Fruit fly (Drosophila melanogaster) whole organism, adult: ENCODE data around the gene CG45078.

Source experiments
- CG11617 ChIP-seq: fragments of 200-800 bp; sonication (Bioruptor generic); optimal IDR thresholded peaks from 2 replicates; lab custom pipeline; 2017; ENCODE audit warnings: mild to moderate bottlenecking, missing biosample characterization, missing genetic modification reagents, missing genetic modification characterization
- CG12768 ChIP-seq: fragments of 200-800 bp; sonication (Bioruptor generic); optimal IDR thresholded peaks from 2 replicates; lab custom pipeline; 2017; ENCODE audit warnings: missing biosample characterization, missing genetic modification characterization, mild to moderate bottlenecking, moderate library complexity, missing genetic modification reagents
- CG14711 ChIP-seq: fragments of 200-800 bp; sonication (Bioruptor generic); optimal IDR thresholded peaks from 2 replicates; lab custom pipeline; 2018; ENCODE audit warnings: missing biosample characterization, mild to moderate bottlenecking, missing genetic modification characterization, moderate library complexity
- CG1620 ChIP-seq: fragments of 200-800 bp; sonication (Bioruptor generic); optimal IDR thresholded peaks from 2 replicates; lab custom pipeline; 2016; ENCODE audit warnings: missing biosample characterization, missing genetic modification characterization
- CG33017 ChIP-seq: fragments of 200-800 bp; sonication (Bioruptor generic); optimal IDR thresholded peaks from 2 replicates; lab custom pipeline; 2018; ENCODE audit warnings: missing biosample characterization, mild to moderate bottlenecking, missing genetic modification characterization, moderate library complexity
- CG5204 ChIP-seq: fragments of 200-800 bp; sonication (Bioruptor generic); optimal IDR thresholded peaks from 2 replicates; lab custom pipeline; 2016; ENCODE audit warnings: missing biosample characterization, missing genetic modification characterization
- CG7045 ChIP-seq: fragments of 200-800 bp; sonication (Bioruptor generic); optimal IDR thresholded peaks from 2 replicates; lab custom pipeline; 2017; ENCODE audit warnings: missing biosample characterization, mild to moderate bottlenecking, missing genetic modification characterization
- CG7101 ChIP-seq: fragments of 200-800 bp; sonication (Bioruptor generic); optimal IDR thresholded peaks from 2 replicates; lab custom pipeline; 2018; ENCODE audit warnings: missing biosample characterization, mild to moderate bottlenecking, missing genetic modification characterization, moderate library complexity
- Clk ChIP-seq: fragments of 200-800 bp; sonication (Bioruptor generic); optimal IDR thresholded peaks from 2 replicates; lab custom pipeline; 2017; ENCODE audit warnings: missing biosample characterization, missing genetic modification characterization
- Crg-1 ChIP-seq: fragments of 200-800 bp; sonication (Bioruptor generic); optimal IDR thresholded peaks from 2 replicates; lab custom pipeline; 2016; ENCODE audit warnings: missing biosample characterization, missing genetic modification characterization
- Hr96 ChIP-seq: fragments of 200-800 bp; sonication (Bioruptor generic); optimal IDR thresholded peaks from 2 replicates; lab custom pipeline; 2016; ENCODE audit warnings: missing biosample characterization, missing genetic modification characterization
- Mnt ChIP-seq: fragments of 200-800 bp; sonication (Bioruptor generic); optimal IDR thresholded peaks from 2 replicates; lab custom pipeline; 2016; ENCODE audit warnings: missing biosample characterization, mild to moderate bottlenecking, missing genetic modification characterization
- bab1 ChIP-seq: fragments of 200-800 bp; sonication (Bioruptor generic); optimal IDR thresholded peaks from 3 replicates; lab custom pipeline; 2019; ENCODE audit warnings: missing biosample characterization, mild to moderate bottlenecking, missing genetic modification characterization, moderate library complexity
- cic ChIP-seq: fragments of 200-800 bp; sonication (Bioruptor generic); optimal IDR thresholded peaks from 2 replicates; lab custom pipeline; 2017; ENCODE audit warnings: missing biosample characterization, mild to moderate bottlenecking, missing genetic modification characterization, moderate library complexity
- cnc ChIP-seq, 2 experiments: fragments of >200 bp; optimal IDR thresholded peaks; 2 replicates each; lab custom pipeline; 2017
- kay ChIP-seq: fragments of 200-800 bp; sonication (Bioruptor generic); peaks from one replicate; lab custom pipeline; 2016; ENCODE audit warnings: missing biosample characterization, missing genetic modification characterization, borderline replicate concordance
- ovo ChIP-seq: fragments of 200-800 bp; sonication (Bioruptor generic); optimal IDR thresholded peaks from 2 replicates; lab custom pipeline; 2016; ENCODE audit warnings: missing biosample characterization, missing genetic modification characterization
- pad ChIP-seq: fragments of 200-800 bp; sonication (Bioruptor generic); optimal IDR thresholded peaks from 3 replicates; lab custom pipeline; 2017; ENCODE audit warnings: missing biosample characterization, missing genetic modification characterization, mild to moderate bottlenecking, moderate library complexity, missing genetic modification reagents
- tj ChIP-seq: fragments of 200-800 bp; sonication (Bioruptor generic); optimal IDR thresholded peaks from 3 replicates; lab custom pipeline; 2017; ENCODE audit warnings: missing biosample characterization, mild to moderate bottlenecking, missing genetic modification characterization, moderate library complexity
- toe ChIP-seq: fragments of 200-800 bp; sonication (Bioruptor generic); optimal IDR thresholded peaks from 2 replicates; lab custom pipeline; 2016; ENCODE audit warnings: missing biosample characterization, missing genetic modification characterization

The CG45078 gene

DNA sequence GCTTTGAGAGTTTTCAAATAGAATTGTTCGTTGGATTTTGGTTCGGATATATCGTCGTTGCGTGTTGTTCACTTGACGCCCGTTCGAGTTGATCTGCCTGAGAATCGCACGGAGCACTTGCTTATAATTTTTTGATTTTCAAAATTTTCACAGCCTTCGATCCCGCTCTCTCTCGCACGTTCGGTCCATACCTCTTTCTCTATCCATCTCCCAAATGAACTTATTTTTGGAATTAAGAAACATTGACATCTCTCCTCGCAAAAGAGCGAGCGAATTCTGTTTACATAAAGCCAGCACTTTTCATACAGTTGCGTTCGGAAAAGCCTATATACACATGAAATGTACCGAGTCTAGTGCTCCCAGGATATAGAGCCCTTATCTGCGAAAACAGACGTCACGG is at the start of gene CG45078, which contains the start of the genes CG45076 and fau:
Gene CG45078, minus strand, starts transcription at position 101 of the 400 bp plus-strand sequence.
Gene CG45076, minus strand, starts transcription at position 101 of the 400 bp plus-strand sequence.
Gene fau, minus strand, starts transcription at position 101 of the 400 bp plus-strand sequence.
- TF ChIP-seq CG12768 = no peak
- TF ChIP-seq cnc (optimal IDR thresholded peaks at IDR 0.05; lab: Kevin White, UChicago) = no peak
- no peak for TF ChIP-seq Hr96 (GFP tag; lab: Kevin White, UChicago)
- no peak for TF ChIP-seq Mnt (GFP tag; lab: Kevin White, UChicago)
- no peak for TF ChIP-seq CG5204 (GFP tag; lab: Kevin White, UChicago)
- no peak for TF ChIP-seq ovo (GFP tag; lab: Kevin White, UChicago)
- no peak for TF ChIP-seq CG33017 (tag; lab: Kevin White, UChicago)
- TF ChIP-seq cic (GFP tag; lab: Kevin White, UChicago) = no peak
- TF ChIP-seq bab1 (GFP tag; lab: Kevin White, UChicago) = no peak
- TF ChIP-seq tj (GFP tag; lab: Kevin White, UChicago) = no peak
- no peak for TF ChIP-seq pad
- no peak for TF ChIP-seq CG11617 (GFP tag; lab: Kevin White, UChicago)
- TF ChIP-seq toe = no peak
- TF ChIP-seq Crg-1 = no peak

DNA sequence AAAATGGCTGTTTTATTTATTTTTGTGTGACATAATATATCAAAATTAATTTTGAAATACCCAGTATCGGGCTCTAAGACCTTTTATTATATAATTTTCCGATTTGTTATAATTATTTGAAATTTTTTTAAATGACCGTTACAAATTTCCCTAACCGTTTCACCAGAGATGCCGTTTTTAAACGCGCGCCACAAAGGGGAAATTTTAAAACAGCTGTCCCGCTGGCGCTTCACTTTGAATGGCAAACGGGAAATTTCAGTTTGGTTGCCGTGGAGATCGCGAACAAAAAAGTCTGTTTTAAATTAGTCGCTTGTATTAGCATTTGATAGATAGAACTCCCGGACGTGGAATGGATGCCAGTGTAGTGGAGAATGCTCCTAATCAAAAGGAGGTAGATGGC is 37.9 kb upstream of the CG45078 start, which contains the start of the genes CG14693 and TTLL15:
Gene CG14693, minus strand, starts transcription at position 16 of the 400 bp plus-strand sequence.
Gene TTLL15, plus strand, starts transcription at position 257 of the 400 bp plus-strand sequence.
- TF ChIP-seq kay (GFP tag; lab: Kevin White, UChicago) (peak; percentile 82), Mnt (GFP tag; lab: Kevin White, UChicago) (no peak), CG1620 (GFP tag; lab: Kevin White, UChicago) (no peak), CG33017 (tag; lab: Kevin White, UChicago) (no peak)

DNA sequence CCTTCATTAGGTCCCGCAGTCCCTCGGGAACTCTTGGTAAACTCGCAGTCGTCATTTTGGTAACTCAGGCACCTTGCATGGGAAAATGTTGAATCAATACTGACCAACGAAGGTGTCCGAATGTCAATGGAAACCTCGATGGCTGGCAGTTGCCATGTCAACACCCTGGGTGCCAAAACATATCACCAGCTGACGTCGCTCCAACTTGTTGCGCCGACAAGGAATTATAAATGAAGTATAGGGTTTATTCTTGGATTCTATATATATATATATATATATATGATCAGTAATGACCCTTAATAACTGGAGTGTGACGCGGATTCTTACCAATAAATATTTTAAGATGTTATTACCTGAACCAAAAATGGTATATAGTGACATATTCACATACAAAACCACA is 26.7 kb upstream of the CG45078 start, which contains the start of gene CG14692:
Gene CG14692, minus strand, starts transcription at position 101 of the 400 bp plus-strand sequence.
- TF ChIP-seq ovo (GFP tag; lab: Kevin White, UChicago) (no peak), tj (GFP tag; lab: Kevin White, UChicago) (no peak), Clk (GFP tag; lab: Kevin White, UChicago) (no peak), cic (GFP tag; lab: Kevin White, UChicago) (no peak), kay (GFP tag; lab: Kevin White, UChicago) (no peak), Crg-1 (no peak), CG7045 (GFP tag; lab: Kevin White, UChicago) (no peak), bab1 (GFP tag; lab: Kevin White, UChicago) (no peak), toe (no peak), cnc (optimal IDR thresholded peaks at IDR 0.05; lab: Kevin White, UChicago) (no peak), CG14711 (tag; lab: Kevin White, UChicago) (no peak), CG5204 (GFP tag; lab: Kevin White, UChicago) (no peak), Mnt (GFP tag; lab: Kevin White, UChicago) (no peak), pad (no peak), CG1620 (GFP tag; lab: Kevin White, UChicago) (no peak), Hr96 (GFP tag; lab: Kevin White, UChicago) (no peak), CG11617 (GFP tag; lab: Kevin White, UChicago) (no peak), CG7101 (no peak), CG12768 (no peak), CG33017 (tag; lab: Kevin White, UChicago) (no peak)

DNA sequence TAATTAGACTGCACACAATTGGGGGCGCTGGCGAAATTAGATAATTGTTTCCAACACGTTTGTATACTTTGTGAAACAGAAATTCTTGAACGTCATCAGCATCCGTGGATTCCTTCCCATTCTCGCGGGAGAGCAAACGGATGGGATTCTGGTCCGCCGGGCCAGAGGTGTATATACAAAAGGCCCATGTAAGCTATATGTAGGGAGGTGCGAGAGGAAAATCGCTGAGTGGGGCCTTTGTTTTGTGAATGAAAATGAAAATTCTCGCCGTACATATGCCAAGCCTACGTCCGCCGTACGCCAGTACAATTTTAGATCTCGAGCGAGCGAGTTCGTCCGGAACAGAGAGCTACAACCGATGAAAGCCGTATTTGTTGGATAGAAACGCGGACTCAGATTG is 15.4 kb upstream of the CG45078 start, which contains the start of gene CG14687:
Gene CG14687, plus strand, starts transcription at position 301 of the 400 bp plus-strand sequence.
- TF ChIP-seq toe (no peak), cic (GFP tag; lab: Kevin White, UChicago) (no peak), CG1620 (GFP tag; lab: Kevin White, UChicago) (no peak), Clk (GFP tag; lab: Kevin White, UChicago) (no peak), CG7101 (no peak), CG11617 (GFP tag; lab: Kevin White, UChicago) (no peak), Mnt (GFP tag; lab: Kevin White, UChicago) (no peak)

DNA sequence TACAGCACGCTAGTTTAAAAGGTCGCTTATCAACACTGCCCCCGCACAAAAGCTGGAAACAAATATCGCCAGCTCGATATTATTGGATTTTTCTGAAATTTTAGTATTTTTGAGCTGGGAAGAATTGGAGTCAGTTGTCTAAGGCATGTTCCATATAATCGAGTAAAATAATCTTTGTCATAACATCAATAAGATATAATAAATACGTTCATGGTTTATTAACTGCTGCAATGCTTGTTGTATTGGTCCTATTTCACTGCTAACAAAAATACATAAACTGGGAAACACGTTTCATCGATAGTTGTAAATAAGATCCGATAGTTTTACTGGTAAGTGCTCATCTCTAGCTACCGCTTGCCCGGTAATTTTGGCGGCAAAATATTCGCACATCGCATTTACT is 11.0 kb upstream of the CG45078 start, which contains the start of the genes Art1 and Mcm5:
Gene Art1, minus strand, starts transcription at position 41 of the 400 bp plus-strand sequence.
Gene Mcm5, plus strand, starts transcription at position 339 of the 400 bp plus-strand sequence.
- TF ChIP-seq Mnt (GFP tag; lab: Kevin White, UChicago) = peak; percentile 75
- TF ChIP-seq CG14711 (tag; lab: Kevin White, UChicago) = peak; percentile 38
- TF ChIP-seq CG1620 (GFP tag; lab: Kevin White, UChicago) = peak; percentile 76
- TF ChIP-seq Hr96 (GFP tag; lab: Kevin White, UChicago) = peak; percentile 69
- peak; percentile 58 for TF ChIP-seq pad
- TF ChIP-seq CG7101 = peak; percentile 33
- no peak for TF ChIP-seq CG33017 (tag; lab: Kevin White, UChicago)
- no peak for TF ChIP-seq tj (GFP tag; lab: Kevin White, UChicago)
- peak; percentile 47 for TF ChIP-seq bab1 (GFP tag; lab: Kevin White, UChicago)
- peak; percentile 59 for TF ChIP-seq Crg-1
- TF ChIP-seq CG5204 (GFP tag; lab: Kevin White, UChicago) = peak; percentile 66
- TF ChIP-seq CG11617 (GFP tag; lab: Kevin White, UChicago) = peak; percentile 45
- peak; percentile 47 for TF ChIP-seq CG7045 (GFP tag; lab: Kevin White, UChicago)
- TF ChIP-seq ovo (GFP tag; lab: Kevin White, UChicago) = no peak
- TF ChIP-seq Clk (GFP tag; lab: Kevin White, UChicago) = peak; percentile 5
- peak; percentile 73 for TF ChIP-seq toe
- no peak for TF ChIP-seq cic (GFP tag; lab: Kevin White, UChicago)
- peak; percentile 2 for TF ChIP-seq CG12768
- TF ChIP-seq cnc (optimal IDR thresholded peaks at IDR 0.05; lab: Kevin White, UChicago) = no peak
- peak; percentile 39 for TF ChIP-seq kay (GFP tag; lab: Kevin White, UChicago)

DNA sequence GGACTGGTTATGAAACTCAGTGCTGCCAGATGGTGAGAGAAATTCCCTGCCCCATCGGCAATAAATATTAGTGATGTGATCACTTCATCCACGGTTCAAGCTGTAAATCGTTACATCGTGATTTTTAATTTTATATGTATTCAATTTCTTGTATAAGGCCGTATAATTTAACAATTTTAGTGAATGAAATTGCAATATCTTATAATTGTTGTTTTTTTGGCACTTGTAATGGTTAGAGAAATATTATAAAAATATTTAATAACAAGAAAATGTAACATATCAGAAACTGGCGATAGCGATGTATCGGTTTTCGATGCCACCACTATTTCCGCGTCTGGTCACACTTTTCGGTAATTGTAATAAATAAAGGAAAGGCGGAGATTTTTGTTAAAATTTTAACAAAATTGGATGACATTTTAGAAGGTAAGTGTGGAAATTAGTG is 6.9 kb upstream of the CG45078 start, which contains the start of the genes mRpL37 and Rbp1:
Gene mRpL37, minus strand, starts transcription at position 35 of the 442 bp plus-strand sequence.
Gene Rbp1, plus strand, starts transcription at position 326 of the 442 bp plus-strand sequence.
- peak; percentile 57 for TF ChIP-seq CG5204 (GFP tag; lab: Kevin White, UChicago)
- TF ChIP-seq CG11617 (GFP tag; lab: Kevin White, UChicago) = peak; percentile 71
- TF ChIP-seq CG7101 = peak; percentile 73
- TF ChIP-seq ovo (GFP tag; lab: Kevin White, UChicago) = peak; percentile 59
- TF ChIP-seq pad = peak; percentile 60
- TF ChIP-seq CG12768 = peak; percentile 62
- TF ChIP-seq bab1 (GFP tag; lab: Kevin White, UChicago) = peak; percentile 77
- no peak for TF ChIP-seq Hr96 (GFP tag; lab: Kevin White, UChicago)
- peak; percentile 85 for TF ChIP-seq toe
- TF ChIP-seq Clk (GFP tag; lab: Kevin White, UChicago) = peak; percentile 28
- peak; percentile 71 for TF ChIP-seq CG14711 (tag; lab: Kevin White, UChicago)
- TF ChIP-seq CG7045 (GFP tag; lab: Kevin White, UChicago) = peak; percentile 71
- peak; percentile 73 for TF ChIP-seq CG1620 (GFP tag; lab: Kevin White, UChicago)
- peak; percentile 71 for TF ChIP-seq tj (GFP tag; lab: Kevin White, UChicago)
- peak; percentile 69 for TF ChIP-seq Mnt (GFP tag; lab: Kevin White, UChicago)
- TF ChIP-seq kay (GFP tag; lab: Kevin White, UChicago) = peak; percentile 75
- peak; percentile 13 for TF ChIP-seq CG33017 (tag; lab: Kevin White, UChicago)
- TF ChIP-seq cnc (optimal IDR thresholded peaks at IDR 0.05; lab: Kevin White, UChicago) = no peak
- no peak for TF ChIP-seq cic (GFP tag; lab: Kevin White, UChicago)
- TF ChIP-seq Crg-1 = peak; percentile 56
